Worm (Caenorhabditis elegans) whole organism, L3 larva: ENCODE results near the gene spp-3.

Experiments used
- ama-1 ChIP-seq: fragments of 150-350 bp; optimal IDR thresholded peaks from 2 replicates; lab custom pipeline; 2018
- fkh-10 ChIP-seq: sonication (generic microtip); optimal IDR thresholded peaks from 2 replicates; lab custom pipeline; 2017; ENCODE audit warnings: missing biosample characterization, missing genetic modification reagents, missing genetic modification characterization
- nhr-11 ChIP-seq: fragments of 150-350 bp; optimal IDR thresholded peaks from 2 replicates; lab custom pipeline; 2014; ENCODE audit warnings: missing biosample characterization, missing genetic modification characterization
- nhr-67 ChIP-seq: fragments of 150-350 bp; optimal IDR thresholded peaks from 2 replicates; lab custom pipeline; 2014; ENCODE audit warnings: missing biosample characterization, missing genetic modification characterization
- skn-1 ChIP-seq: fragments of 150-350 bp; optimal IDR thresholded peaks from 2 replicates; lab custom pipeline; 2014; ENCODE audit warnings: missing biosample characterization, missing genetic modification characterization
- snpc-4 ChIP-seq: fragments of 150-350 bp; optimal IDR thresholded peaks from 2 replicates; lab custom pipeline; 2014; ENCODE audit warnings: missing biosample characterization, missing genetic modification characterization

DNA sequence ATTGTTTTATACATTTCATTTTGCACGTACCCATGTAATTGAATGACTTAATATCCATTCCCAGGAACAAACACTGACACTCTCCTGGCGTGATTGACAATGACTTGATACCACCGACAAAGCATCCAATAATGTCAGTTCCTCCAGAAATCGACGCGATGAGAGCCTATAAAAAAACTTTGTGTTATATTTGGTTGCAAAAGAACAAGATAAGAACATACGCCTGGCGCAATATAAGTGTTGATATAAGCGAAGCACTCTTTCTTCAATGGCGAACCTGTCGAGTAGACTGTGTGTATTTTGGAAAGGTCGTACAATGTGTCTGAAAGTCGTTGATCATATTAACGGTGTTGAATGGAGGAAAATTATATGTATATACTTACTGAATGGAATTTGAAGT, 12.0 kb downstream of the spp-3 start:
- TF ChIP-seq nhr-67 (no peak), skn-1 (no peak), fkh-10 (GFP tag; lab: Kevin White, UChicago) (no peak), nhr-11 (tag; lab: Kevin White, UChicago) (no peak), snpc-4 (tag; lab: Kevin White, UChicago) (no peak), ama-1 (lab: Kevin White, UChicago) (no peak)
